Worm (Caenorhabditis elegans) whole organism, L4 larva: ENCODE measurements around the gene srx-56.

Source experiments
- aha-1 ChIP-seq: fragments of 150-350 bp; peaks from one replicate; lab custom pipeline; 2014; ENCODE audit warnings: missing biosample characterization, missing genetic modification characterization
- daf-19 ChIP-seq: fragments of 200-800 bp; sonication (Bioruptor generic); conservative IDR thresholded peaks from 2 replicates; pipeline ENCODE4 v1.3.6; 2022; ENCODE audit warnings: missing genetic modification characterization, missing compliant biosample characterization
- dpl-1 ChIP-seq: fragments of 150-350 bp; optimal IDR thresholded peaks from 2 replicates; lab custom pipeline; 2014; ENCODE audit warnings: missing biosample characterization, missing genetic modification reagents, missing genetic modification characterization
- fkh-10 ChIP-seq: fragments of 150-350 bp; optimal IDR thresholded peaks from 2 replicates; lab custom pipeline; 2014; ENCODE audit warnings: missing biosample characterization, missing genetic modification reagents, missing genetic modification characterization
- fos-1 ChIP-seq: fragments of 150-350 bp; optimal IDR thresholded peaks from 2 replicates; lab custom pipeline; 2014; ENCODE audit warnings: missing biosample characterization, missing genetic modification characterization
- nhr-237 ChIP-seq: sonication (generic microtip); optimal IDR thresholded peaks from 2 replicates; lab custom pipeline; 2017; ENCODE audit warnings: missing biosample characterization, missing genetic modification characterization
- skn-1 ChIP-seq: fragments of 150-350 bp; optimal IDR thresholded peaks from 2 replicates; lab custom pipeline; 2014; ENCODE audit warnings: missing biosample characterization, missing genetic modification characterization

DNA sequence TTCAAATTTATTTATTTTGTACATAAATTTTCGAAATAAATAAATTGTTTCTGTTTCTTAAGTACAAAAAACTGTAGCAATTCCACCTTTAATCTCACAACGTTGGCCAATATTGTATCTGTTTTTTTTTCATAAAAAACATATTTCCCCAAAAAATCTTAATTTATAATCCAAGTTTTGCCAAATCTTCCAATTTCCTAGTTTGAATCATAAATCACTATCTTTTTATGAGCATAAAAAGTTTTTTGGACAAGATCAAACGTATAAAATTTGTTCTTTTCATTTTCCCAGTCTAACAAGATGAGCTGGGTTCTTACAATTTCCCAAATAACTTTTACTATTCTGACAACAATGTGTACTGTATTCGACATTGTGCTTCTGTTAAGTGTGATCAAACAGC, 46.0 kb downstream of the srx-56 start, which contains the start of gene srxa-4:
- TF ChIP-seq skn-1 (tag; lab: Kevin White, UChicago) (no peak), aha-1 (tag; lab: Kevin White, UChicago) (no peak), fkh-10 (GFP tag; lab: Kevin White, UChicago) (no peak), fos-1 (no peak), nhr-237 (tag; lab: Kevin White, UChicago) (no peak), dpl-1 (GFP tag; lab: Kevin White, UChicago) (no peak), daf-19 (no peak)
